Fruit fly (Drosophila melanogaster) ovary, adult (tissue): Measurements from ENCODE around the gene ema.

Experiments
- CG17801 ChIP-seq: fragments of 200-800 bp; optimal IDR thresholded peaks from 2 replicates; lab custom pipeline; 2019; ENCODE audit warnings: missing biosample characterization, mild to moderate bottlenecking, missing genetic modification characterization, moderate library complexity; ENCODE audit not compliant: partially characterized antibody

Gene ema

dm6 chr3R:16408434-16408833, 33.0 kb downstream of the ema start:
- no peak for TF ChIP-seq CG17801 (GFP tag; lab: Kevin White, UChicago)

- TF ChIP-seq CG17801 (GFP tag; lab: Kevin White, UChicago): no peak
These were observed 34.8 kb downstream of the ema start for dm6 chr3R:16406618-16407017.

DNA sequence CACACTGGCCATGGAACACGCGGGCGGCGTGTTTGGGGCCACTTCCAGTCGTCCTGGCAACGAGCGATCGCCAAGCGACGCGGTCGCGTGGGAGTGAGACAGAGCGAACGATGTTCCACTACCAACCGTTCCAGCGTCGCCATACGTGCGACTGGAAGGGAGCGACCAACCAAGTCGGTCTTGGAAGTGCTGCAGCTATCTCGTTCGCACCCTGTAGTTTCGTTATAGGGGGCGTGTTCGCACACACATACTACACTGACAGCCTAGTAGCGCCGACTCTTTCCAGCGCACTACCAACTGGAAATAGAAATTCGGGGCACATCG, 37.8 kb downstream of the ema start:
- no peak for TF ChIP-seq CG17801 (GFP tag; lab: Kevin White, UChicago)

- TF ChIP-seq CG17801 (GFP tag; lab: Kevin White, UChicago): no peak
These were observed 38.3 kb downstream of the ema start, which contains the start of gene ss for dm6 chr3R:16403023-16403733. TSS of gene ss (minus strand) at chr3R:16403690.

DNA sequence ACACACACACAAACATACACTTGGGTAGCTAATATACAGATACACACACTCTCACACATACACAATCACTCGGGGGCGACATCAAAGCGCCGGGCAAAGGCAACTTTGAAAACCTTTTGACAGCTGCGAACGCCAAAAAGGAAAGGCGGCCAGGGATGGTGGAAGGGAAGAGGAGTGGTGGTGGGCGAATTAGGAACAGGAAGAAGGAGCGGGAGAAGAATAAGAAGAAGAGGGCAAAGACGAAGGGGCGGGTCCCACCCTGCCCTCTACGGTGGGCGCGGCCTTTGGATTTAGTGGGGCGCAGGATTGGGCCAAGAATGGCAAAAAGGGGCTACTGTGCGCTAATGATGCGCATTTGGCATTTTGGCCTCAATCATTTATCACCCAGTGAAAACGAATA, 44.9 kb downstream of the ema start:
- no peak for TF ChIP-seq CG17801 (GFP tag; lab: Kevin White, UChicago)

DNA sequence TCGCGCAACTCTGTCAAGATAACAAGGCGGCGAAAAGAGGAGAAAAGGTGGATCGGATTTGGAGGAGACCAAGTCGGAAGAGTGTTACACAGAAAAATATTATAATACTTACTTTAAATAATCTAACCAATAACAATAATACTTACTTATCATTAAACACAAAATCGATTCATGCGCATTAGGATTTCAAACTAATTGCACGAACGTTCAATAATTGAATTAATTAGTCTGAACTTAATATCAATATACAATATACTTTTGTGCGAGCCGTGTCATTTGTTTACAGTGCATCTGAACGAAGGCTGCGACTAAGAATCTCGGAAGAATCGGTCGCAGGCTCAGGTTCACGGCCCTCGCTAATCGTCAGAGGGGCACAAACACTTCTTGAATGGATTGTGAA, 46.0 kb downstream of the ema start:
- no peak for TF ChIP-seq CG17801 (GFP tag; lab: Kevin White, UChicago)

DNA sequence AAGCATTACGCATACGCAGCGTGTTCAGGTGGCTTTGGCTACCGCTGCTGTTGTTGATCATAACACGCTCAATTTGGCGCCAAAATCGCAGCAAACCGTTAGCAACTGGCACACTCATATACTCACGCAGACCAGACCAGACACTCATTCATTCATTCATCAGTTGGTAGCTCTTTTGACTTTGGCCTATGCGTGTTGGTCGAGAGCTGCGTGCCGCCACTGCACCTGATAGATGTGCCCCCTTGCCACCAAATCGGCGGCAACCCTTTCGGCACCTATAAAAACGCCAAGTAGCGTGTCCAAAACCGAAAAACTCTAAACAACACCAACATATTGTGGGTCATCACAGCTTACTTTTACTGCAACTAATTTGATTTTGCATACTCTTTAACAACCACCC, 46.9 kb downstream of the ema start:
- no peak for TF ChIP-seq CG17801 (GFP tag; lab: Kevin White, UChicago)

DNA sequence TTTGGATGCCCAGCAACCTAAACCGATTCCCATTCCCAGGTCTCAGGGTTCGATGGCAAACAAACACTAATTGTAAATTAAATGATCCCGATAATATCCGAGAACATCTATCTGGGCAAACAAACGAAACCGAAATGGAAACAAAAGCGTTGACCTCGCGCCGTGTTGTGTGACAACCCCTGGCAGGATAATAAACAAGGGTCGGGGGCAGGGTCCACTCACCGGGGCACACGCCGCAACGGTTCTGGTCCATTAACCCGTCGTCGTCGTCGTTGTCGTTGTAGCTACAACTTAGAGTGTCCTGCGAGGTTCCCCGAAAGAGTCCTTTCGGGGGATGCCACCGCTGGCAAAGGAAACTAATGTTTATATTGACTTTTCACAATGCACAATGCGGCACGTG, 52.3 kb downstream of the ema start:
- TF ChIP-seq CG17801 (GFP tag; lab: Kevin White, UChicago): no peak

dm6 chr3R:16387039-16387438, 54.4 kb downstream of the ema start:
- TF ChIP-seq CG17801 (GFP tag; lab: Kevin White, UChicago): no peak
